Worm (Caenorhabditis elegans): ENCODE results near the gene ubxn-4.

DNA sequence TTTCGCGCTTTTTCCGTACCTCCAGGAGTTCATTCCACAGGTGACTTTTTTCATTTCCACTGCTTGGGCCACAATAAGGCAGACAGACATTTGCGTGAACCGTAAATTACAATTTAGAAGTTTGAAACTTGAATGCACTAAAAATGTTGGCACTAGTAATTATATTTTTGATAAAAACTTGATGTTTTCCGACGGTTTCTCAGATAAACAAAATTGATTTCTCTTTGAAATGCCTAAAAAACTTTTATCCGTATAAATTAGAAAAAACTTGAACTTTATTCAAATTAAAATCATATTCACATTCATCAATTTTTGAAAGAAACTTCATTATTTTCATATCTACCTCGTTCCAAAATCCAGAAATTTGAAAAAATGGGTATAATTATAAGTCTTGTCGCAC, 9.7 kb downstream of the ubxn-4 start, which contains the start of gene ZK353.3:
- TF ChIP-seq dao-5 (tag; optimal IDR thresholded peaks at IDR 0.05) (no peak), him-1 (tag; optimal IDR thresholded peaks at IDR 0.05) (no peak)

All from whole organism, L4/young adult.